Worm (Caenorhabditis elegans) whole organism, L1 larva: ENCODE measurements around the gene clec-161.

ENCODE experiments used
- C34B4.2 ChIP-seq: sonication (generic microtip); optimal IDR thresholded peaks from 2 replicates; lab custom pipeline; 2017; ENCODE audit warnings: mild to moderate bottlenecking, missing genetic modification characterization, missing compliant biosample characterization
- Y116A8C.19 ChIP-seq: sonication (generic microtip); optimal IDR thresholded peaks from 2 replicates; lab custom pipeline; 2016; ENCODE audit warnings: missing compliant biosample characterization, missing genetic modification characterization, borderline replicate concordance
- aha-1 ChIP-seq: fragments of 150-350 bp; optimal IDR thresholded peaks from 2 replicates; lab custom pipeline; 2014; ENCODE audit warnings: missing biosample characterization, missing genetic modification characterization
- alr-1 ChIP-seq: fragments of 200-800 bp; sonication (Bioruptor generic); optimal IDR thresholded peaks from 2 replicates; lab custom pipeline; 2018; ENCODE audit warnings: borderline replicate concordance, mild to moderate bottlenecking, missing genetic modification characterization, missing compliant biosample characterization
- blmp-1 ChIP-seq: fragments of 150-350 bp; optimal IDR thresholded peaks from 2 replicates; lab custom pipeline; 2014; ENCODE audit warnings: missing biosample characterization, missing genetic modification characterization
- ceh-88 ChIP-seq: fragments of 200-800 bp; sonication (Bioruptor generic); IDR thresholded peaks from 2 replicates; pipeline ENCODE4 v1.3.6; 2022; ENCODE audit warnings: missing genetic modification characterization, missing compliant biosample characterization
- ceh-90 ChIP-seq: sonication (generic microtip); optimal IDR thresholded peaks from 2 replicates; lab custom pipeline; 2016; ENCODE audit warnings: missing genetic modification characterization, missing compliant biosample characterization
- dsc-1 ChIP-seq: sonication (generic microtip); optimal IDR thresholded peaks from 2 replicates; lab custom pipeline; 2016; ENCODE audit warnings: mild to moderate bottlenecking, missing genetic modification characterization, missing compliant biosample characterization
- egl-13 ChIP-seq: sonication (generic microtip); optimal IDR thresholded peaks from 2 replicates; lab custom pipeline; 2016; ENCODE audit warnings: missing genotype, missing genetic modification reagents, missing genetic modification characterization, missing compliant biosample characterization
- egl-27 ChIP-seq, 2 experiments: fragments of 150-350 bp in 1 of 2; sonication (generic microtip); optimal IDR thresholded peaks; 3 replicates each; lab custom pipeline; 2017 to 2018; ENCODE audit warnings: missing biosample characterization in 2 of 2, missing genetic modification characterization in 2 of 2, missing genetic modification reagents in 2 of 2
- elt-2 ChIP-seq: sonication (generic microtip); optimal IDR thresholded peaks from 2 replicates; lab custom pipeline; 2016; ENCODE audit warnings: missing genetic modification characterization, mild to moderate bottlenecking, inconsistent platforms, missing compliant biosample characterization, missing genetic modification reagents
- fkh-4 ChIP-seq: sonication (generic microtip); optimal IDR thresholded peaks from 2 replicates; lab custom pipeline; 2016; ENCODE audit warnings: missing compliant biosample characterization, missing genetic modification characterization, borderline replicate concordance
- fkh-8 ChIP-seq: sonication (generic microtip); optimal IDR thresholded peaks from 2 replicates; lab custom pipeline; 2016; ENCODE audit warnings: mild to moderate bottlenecking, missing genetic modification characterization, missing compliant biosample characterization
- fos-1 ChIP-seq: fragments of 150-350 bp; optimal IDR thresholded peaks from 2 replicates; lab custom pipeline; 2014; ENCODE audit warnings: missing biosample characterization, missing genetic modification characterization
- hlh-17 ChIP-seq: fragments of 200-800 bp; sonication (Bioruptor generic); optimal IDR thresholded peaks from 2 replicates; lab custom pipeline; 2018; ENCODE audit warnings: missing genetic modification characterization, mild to moderate bottlenecking, missing compliant biosample characterization, moderate library complexity, borderline replicate concordance
- hlh-4 ChIP-seq: sonication (generic microtip); optimal IDR thresholded peaks from 2 replicates; lab custom pipeline; 2016; ENCODE audit warnings: mild to moderate bottlenecking, missing genetic modification characterization, missing compliant biosample characterization
- hpl-2 ChIP-seq: fragments of 150-350 bp; optimal IDR thresholded peaks from 2 replicates; lab custom pipeline; 2014; ENCODE audit warnings: missing biosample characterization, missing genetic modification reagents, missing genetic modification characterization
- isw-1 ChIP-seq: fragments of 200-800 bp; sonication (Bioruptor generic); IDR thresholded peaks from 2 replicates; pipeline ENCODE4 v1.3.6; 2022; ENCODE audit warnings: missing genetic modification characterization, missing compliant biosample characterization
- jun-1 ChIP-seq: fragments of 150-350 bp; optimal IDR thresholded peaks from 2 replicates; lab custom pipeline; 2014; ENCODE audit warnings: missing biosample characterization, missing genetic modification reagents, missing genetic modification characterization
- lin-14 ChIP-seq: fragments of 200-800 bp; sonication (Bioruptor generic); optimal IDR thresholded peaks from 2 replicates; lab custom pipeline; 2018; ENCODE audit warnings: mild to moderate bottlenecking, missing genetic modification characterization, moderate library complexity, missing compliant biosample characterization
- lin-15B ChIP-seq: fragments of 150-350 bp; sonication (generic microtip); optimal IDR thresholded peaks from 3 replicates; lab custom pipeline; 2014; ENCODE audit warnings: missing biosample characterization, missing genetic modification characterization
- lin-39 ChIP-seq: fragments of 150-350 bp; optimal IDR thresholded peaks from 2 replicates; lab custom pipeline; 2014; ENCODE audit warnings: missing biosample characterization, missing genetic modification reagents, missing genetic modification characterization
- lir-3 ChIP-seq: sonication (generic microtip); optimal IDR thresholded peaks from 2 replicates; lab custom pipeline; 2016; ENCODE audit warnings: mild to moderate bottlenecking, missing genetic modification characterization, moderate library complexity, missing compliant biosample characterization; ENCODE audit not compliant: poor library complexity
- mab-9 ChIP-seq: fragments of 200-800 bp; sonication (Bioruptor generic); IDR thresholded peaks from 2 replicates; pipeline ENCODE4 v1.3.6; 2022; ENCODE audit warnings: missing genetic modification reagents, missing genetic modification characterization, missing compliant biosample characterization
- mep-1 ChIP-seq: fragments of 150-350 bp; optimal IDR thresholded peaks from 2 replicates; lab custom pipeline; 2014; ENCODE audit warnings: missing biosample characterization, missing genetic modification characterization
- nhr-19 ChIP-seq: fragments of 200-800 bp; sonication (Bioruptor generic); conservative IDR thresholded peaks from 2 replicates; pipeline ENCODE4 v1.3.6; 2022; ENCODE audit warnings: missing genetic modification characterization, missing compliant biosample characterization
- nhr-237 ChIP-seq: fragments of 150-350 bp; optimal IDR thresholded peaks from 2 replicates; lab custom pipeline; 2014; ENCODE audit warnings: missing biosample characterization, missing genetic modification characterization
- nhr-47 ChIP-seq: sonication (generic microtip); optimal IDR thresholded peaks from 2 replicates; lab custom pipeline; 2016; ENCODE audit warnings: mild to moderate bottlenecking, missing genetic modification characterization, moderate library complexity, missing compliant biosample characterization
- nhr-71 ChIP-seq: sonication (generic microtip); optimal IDR thresholded peaks from 2 replicates; lab custom pipeline; 2016; ENCODE audit warnings: mild to moderate bottlenecking, missing genetic modification characterization, moderate library complexity, missing compliant biosample characterization
- nhr-77 ChIP-seq: fragments of 150-350 bp; optimal IDR thresholded peaks from 2 replicates; lab custom pipeline; 2014; ENCODE audit warnings: missing biosample characterization, missing genetic modification characterization
- nhr-85 ChIP-seq: sonication (generic microtip); peaks from one replicate; lab custom pipeline; 2016; ENCODE audit warnings: missing genetic modification characterization, inconsistent platforms, missing compliant biosample characterization
- pag-3 ChIP-seq: sonication (generic microtip); optimal IDR thresholded peaks from 2 replicates; lab custom pipeline; 2017; ENCODE audit warnings: missing genetic modification characterization, mild to moderate bottlenecking, missing compliant biosample characterization, antibody characterized with exemption, borderline replicate concordance; ENCODE audit not compliant: insufficient read depth
- skn-1 ChIP-seq: fragments of 150-350 bp; optimal IDR thresholded peaks from 2 replicates; lab custom pipeline; 2014; ENCODE audit warnings: missing biosample characterization, missing genetic modification characterization
- snpc-4 ChIP-seq: fragments of 150-350 bp; optimal IDR thresholded peaks from 2 replicates; lab custom pipeline; 2014; ENCODE audit warnings: missing biosample characterization, missing genetic modification characterization
- sptf-1 ChIP-seq: fragments of 150-350 bp; optimal IDR thresholded peaks from 2 replicates; lab custom pipeline; 2014; ENCODE audit warnings: missing biosample characterization, missing genetic modification characterization
- swsn-7 ChIP-seq: sonication (generic microtip); optimal IDR thresholded peaks from 2 replicates; lab custom pipeline; 2016; ENCODE audit warnings: missing genetic modification characterization, missing compliant biosample characterization
- unc-130 ChIP-seq: fragments of 150-350 bp; optimal IDR thresholded peaks from 2 replicates; lab custom pipeline; 2017; ENCODE audit warnings: missing biosample characterization, missing genetic modification characterization, inconsistent platforms
- unc-30 ChIP-seq: sonication (generic microtip); optimal IDR thresholded peaks from 2 replicates; lab custom pipeline; 2017; ENCODE audit warnings: missing biosample characterization, missing genetic modification characterization
- unc-62 ChIP-seq: fragments of 150-350 bp; optimal IDR thresholded peaks from 2 replicates; lab custom pipeline; 2014; ENCODE audit warnings: missing biosample characterization, missing genetic modification reagents, missing genetic modification characterization
- unc-86 ChIP-seq: sonication (generic microtip); optimal IDR thresholded peaks from 2 replicates; lab custom pipeline; 2016; ENCODE audit warnings: missing genetic modification characterization, missing compliant biosample characterization
- unc-98 ChIP-seq: fragments of 200-800 bp; sonication (Bioruptor generic); IDR thresholded peaks from 2 replicates; pipeline ENCODE4 v1.3.6; 2022; ENCODE audit warnings: missing genetic modification characterization, missing compliant biosample characterization
- zag-1 ChIP-seq: fragments of 150-350 bp; optimal IDR thresholded peaks from 2 replicates; lab custom pipeline; 2014; ENCODE audit warnings: missing biosample characterization, missing genetic modification characterization

Gene clec-161

ce11 chrIII:9614211-9614610, 5.7 kb upstream of the clec-161 start, which contains the start of the genes pri-1 and F58A4.6 (continued):
- TF ChIP-seq swsn-7 (tag; lab: Kevin White, UChicago) (peak; percentile 7), pag-3 (tag; lab: Kevin White, UChicago) (no peak), unc-30 (tag; lab: Kevin White, UChicago) (no peak), mab-9 (GFP tag; lab: Robert Waterston, UW) (no peak), lin-14 (GFP tag; lab: Kevin White, UChicago) (no peak), lir-3 (tag; lab: Kevin White, UChicago) (no peak), unc-98 (GFP tag; lab: Robert Waterston, UW) (no peak), mep-1 (peak; percentile 30), snpc-4 (tag; lab: Kevin White, UChicago) (no peak), sptf-1 (tag; lab: Kevin White, UChicago) (no peak), ceh-90 (tag; lab: Kevin White, UChicago) (no peak), fkh-8 (tag; lab: Kevin White, UChicago) (no peak), nhr-85 (peak; percentile 76), nhr-19 (no peak; the same call in 1 of the 2 replicates), jun-1 (tag; lab: Kevin White, UChicago) (no peak), nhr-77 (tag; lab: Kevin White, UChicago) (no peak), isw-1 (GFP tag; lab: Robert Waterston, UW) (no peak), blmp-1 (tag; lab: Kevin White, UChicago) (peak; percentile 7), aha-1 (no peak), alr-1 (tag; lab: Kevin White, UChicago) (no peak), nhr-237 (tag; lab: Kevin White, UChicago) (no peak), nhr-71 (tag; lab: Kevin White, UChicago) (peak; percentile 32), unc-86 (tag; lab: Kevin White, UChicago) (no peak), egl-13 (tag; lab: Kevin White, UChicago) (no peak), egl-27 (tag; optimal IDR thresholded peaks at IDR 0.05; lab: Kevin White, UChicago) (no peak), nhr-47 (tag; lab: Kevin White, UChicago) (peak; percentile 24), unc-130 (no peak), fos-1 (tag; lab: Kevin White, UChicago) (no peak), ceh-88 (GFP tag; lab: Robert Waterston, UW) (no peak), hlh-4 (tag; lab: Kevin White, UChicago) (no peak), hpl-2 (no peak), dsc-1 (tag; lab: Kevin White, UChicago) (no peak), C34B4.2 (no peak), hlh-17 (GFP tag; lab: Kevin White, UChicago) (no peak), fkh-4 (no peak), lin-15B (tag; lab: Kevin White, UChicago) (peak; percentile 32), elt-2 (no peak), skn-1 (tag; lab: Kevin White, UChicago) (peak; percentile 12), zag-1 (no peak)
- TF ChIP-seq, all 84 proteins: peak for 23

ce11 chrIII:9612097-9612496, 3.5 kb upstream of the clec-161 start, which contains the start of gene bbs-4:
bbs-4 (minus strand) TSS chrIII:9612197.
- TF ChIP-seq lin-39 (tag; lab: Kevin White, UChicago) (no peak), C34B4.2 (no peak), fkh-8 (tag; lab: Kevin White, UChicago) (peak; percentile 54), Y116A8C.19 (tag; lab: Kevin White, UChicago) (no peak), pag-3 (tag; lab: Kevin White, UChicago) (no peak), unc-62 (no peak), jun-1 (tag; lab: Kevin White, UChicago) (no peak)
